Worm (Caenorhabditis elegans) whole organism, L1 larva: ENCODE data around the gene C36E6.8.

Source experiments
- mep-1 ChIP-seq: fragments of 150-350 bp; optimal IDR thresholded peaks from 2 replicates; lab custom pipeline; 2014; ENCODE audit warnings: missing biosample characterization, missing genetic modification characterization
- nhr-237 ChIP-seq: fragments of 150-350 bp; optimal IDR thresholded peaks from 2 replicates; lab custom pipeline; 2014; ENCODE audit warnings: missing biosample characterization, missing genetic modification characterization
- nhr-77 ChIP-seq: fragments of 150-350 bp; optimal IDR thresholded peaks from 2 replicates; lab custom pipeline; 2014; ENCODE audit warnings: missing biosample characterization, missing genetic modification characterization
- rnt-1 ChIP-seq: sonication (generic microtip); optimal IDR thresholded peaks from 2 replicates; lab custom pipeline; 2016; ENCODE audit warnings: mild to moderate bottlenecking, missing genetic modification characterization, moderate library complexity, missing compliant biosample characterization
- swsn-7 ChIP-seq: sonication (generic microtip); optimal IDR thresholded peaks from 2 replicates; lab custom pipeline; 2016; ENCODE audit warnings: missing genetic modification characterization, missing compliant biosample characterization

DNA sequence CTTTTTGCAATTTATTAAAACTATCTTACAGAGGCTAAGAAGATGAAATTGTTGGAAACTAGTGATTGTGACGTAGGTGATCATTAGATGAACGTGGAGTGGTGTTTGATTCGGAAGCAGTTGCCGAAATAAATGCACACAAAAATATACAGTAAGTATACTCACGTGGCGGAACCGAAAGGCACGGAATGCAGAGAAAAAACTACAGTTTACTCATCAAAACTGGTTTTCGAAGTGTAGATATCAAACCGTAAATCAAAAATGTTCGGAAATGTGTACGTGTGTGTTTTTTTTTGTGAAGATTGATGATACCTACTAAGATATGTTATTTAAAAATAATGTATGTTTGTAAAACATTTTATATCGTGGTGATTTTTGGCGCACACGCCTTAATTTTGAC, 11.8 kb upstream of the C36E6.8 start:
- TF ChIP-seq rnt-1 (no peak), nhr-237 (tag; lab: Kevin White, UChicago) (no peak), mep-1 (tag; lab: Kevin White, UChicago) (no peak), swsn-7 (no peak), nhr-77 (tag; lab: Kevin White, UChicago) (no peak)
